Worm (Caenorhabditis elegans) whole organism, L4 larva: Measurements from ENCODE around the gene elt-4.

Source experiments
- F26F4.8 ChIP-seq: fragments of 200-800 bp; sonication (Bioruptor generic); conservative IDR thresholded peaks from 2 replicates; pipeline ENCODE4 v1.3.6; 2022; ENCODE audit warnings: missing genetic modification characterization, missing compliant biosample characterization
- ceh-44 ChIP-seq: fragments of 200-800 bp; sonication (Bioruptor generic); IDR thresholded peaks from 2 replicates; pipeline ENCODE4 v1.3.6; 2022; ENCODE audit warnings: missing genetic modification reagents, missing genetic modification characterization, missing compliant biosample characterization
- ceh-82 ChIP-seq: sonication (generic microtip); optimal IDR thresholded peaks from 2 replicates; lab custom pipeline; 2017; ENCODE audit warnings: missing biosample characterization, missing genetic modification characterization
- ces-1 ChIP-seq: fragments of 150-350 bp; sonication (generic microtip); optimal IDR thresholded peaks from 4 replicates; lab custom pipeline; 2014; ENCODE audit warnings: missing biosample characterization, missing genetic modification reagents, missing genetic modification characterization
- fkh-10 ChIP-seq: fragments of 150-350 bp; optimal IDR thresholded peaks from 2 replicates; lab custom pipeline; 2014; ENCODE audit warnings: missing biosample characterization, missing genetic modification reagents, missing genetic modification characterization
- lim-7 ChIP-seq: fragments of 200-800 bp; sonication (Bioruptor generic); IDR thresholded peaks from 2 replicates; pipeline ENCODE4 v1.3.6; 2022; ENCODE audit warnings: missing genetic modification characterization, missing compliant biosample characterization
- lin-13 ChIP-seq: fragments of 150-350 bp; optimal IDR thresholded peaks from 2 replicates; lab custom pipeline; 2014; ENCODE audit warnings: missing biosample characterization, missing genetic modification reagents, missing genetic modification characterization
- lin-29 ChIP-seq: fragments of 200-800 bp; sonication (Bioruptor generic); IDR thresholded peaks from 2 replicates; pipeline ENCODE4 v1.3.6; 2022; ENCODE audit warnings: missing genetic modification reagents, missing genetic modification characterization, missing compliant biosample characterization
- mep-1 ChIP-seq: fragments of 150-350 bp; sonication (generic microtip); optimal IDR thresholded peaks from 3 replicates; lab custom pipeline; 2014; ENCODE audit warnings: missing biosample characterization, missing genetic modification characterization
- nhr-25 ChIP-seq: sonication (generic microtip); optimal IDR thresholded peaks from 2 replicates; lab custom pipeline; 2017; ENCODE audit warnings: missing genetic modification characterization, mild to moderate bottlenecking, missing compliant biosample characterization, antibody characterized with exemption, moderate library complexity, borderline replicate concordance; ENCODE audit not compliant: insufficient read depth
- pqm-1 ChIP-seq: sonication (generic microtip); optimal IDR thresholded peaks from 2 replicates; lab custom pipeline; 2017; ENCODE audit warnings: missing biosample characterization, missing genetic modification characterization
- snpc-4 ChIP-seq: fragments of 150-350 bp; optimal IDR thresholded peaks from 2 replicates; lab custom pipeline; 2014; ENCODE audit warnings: missing biosample characterization, missing genetic modification characterization
- spr-3 ChIP-seq: fragments of 200-800 bp; sonication (Bioruptor generic); optimal IDR thresholded peaks from 2 replicates; lab custom pipeline; 2018; ENCODE audit warnings: mild to moderate bottlenecking, missing genetic modification characterization, missing compliant biosample characterization
- unc-130 ChIP-seq: sonication (generic microtip); optimal IDR thresholded peaks from 2 replicates; lab custom pipeline; 2016; ENCODE audit warnings: missing genetic modification reagents, missing genetic modification characterization, missing compliant biosample characterization

DNA sequence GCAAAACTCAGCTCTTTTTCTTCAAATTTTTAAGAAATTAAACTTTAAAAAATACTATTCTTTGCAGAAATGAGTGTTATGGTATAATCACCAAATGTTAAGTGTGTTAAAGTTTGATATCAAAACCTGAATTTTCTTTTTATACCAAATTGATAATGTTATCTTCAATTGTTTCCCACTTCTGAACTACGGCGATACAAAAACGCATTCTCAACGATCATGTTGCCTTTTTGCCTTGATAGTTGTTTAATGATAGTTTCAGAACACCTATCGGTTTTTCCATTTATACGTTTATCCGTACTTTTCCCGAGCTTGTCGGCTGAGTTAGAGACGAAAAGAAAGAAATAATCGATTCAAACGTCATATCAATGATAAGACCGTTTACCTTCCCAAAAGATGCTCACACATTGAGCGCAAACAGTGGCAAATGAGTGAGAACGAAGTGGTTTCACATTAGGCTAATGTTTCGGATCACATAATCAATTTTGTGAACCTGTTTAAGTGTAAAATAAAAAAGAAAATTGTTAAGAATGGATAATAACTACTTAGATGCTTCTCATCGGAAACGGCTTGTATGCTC is at the start of gene elt-4:
- TF ChIP-seq mep-1 (tag; lab: Kevin White, UChicago) (no peak), lim-7 (no peak), pqm-1 (tag; lab: Kevin White, UChicago) (peak; percentile 78), ceh-82 (tag; lab: Kevin White, UChicago) (no peak), spr-3 (GFP tag; lab: Kevin White, UChicago) (no peak), snpc-4 (tag; lab: Kevin White, UChicago) (no peak), lin-13 (GFP tag; lab: Kevin White, UChicago) (no peak), ceh-44 (no peak), fkh-10 (GFP tag; lab: Kevin White, UChicago) (no peak), unc-130 (GFP tag; lab: Kevin White, UChicago) (no peak), nhr-25 (no peak), ces-1 (GFP tag; lab: Kevin White, UChicago) (no peak), F26F4.8 (GFP tag; lab: Robert Waterston, UW) (no peak), lin-29 (GFP tag; lab: Robert Waterston, UW) (no peak)
